Fruit fly (Drosophila melanogaster): ENCODE measurements around the gene Cpr65Ea.

The Cpr65Ea gene

dm6 chr3L:7086558-7087059 lies at the start of gene Cpr65Ea:
Gene Cpr65Ea, minus strand, starts transcription at chr3L:7086608.
- no peak for TF ChIP-seq psq (optimal IDR thresholded peaks at IDR 0.05)
- TF ChIP-seq Myc (optimal IDR thresholded peaks at IDR 0.05) = no peak
- TF ChIP-seq insv (optimal IDR thresholded peaks at IDR 0.05) = no peak
- TF ChIP-seq Sin3A (optimal IDR thresholded peaks at IDR 0.05) = no peak
- TF ChIP-seq ttk (optimal IDR thresholded peaks at IDR 0.05) = no peak
- no peak for TF ChIP-seq h (optimal IDR thresholded peaks at IDR 0.05)

- TF ChIP-seq insv (optimal IDR thresholded peaks at IDR 0.05) (no peak), Myc (optimal IDR thresholded peaks at IDR 0.05) (no peak), Sin3A (optimal IDR thresholded peaks at IDR 0.05) (no peak), h (optimal IDR thresholded peaks at IDR 0.05) (no peak), ttk (optimal IDR thresholded peaks at IDR 0.05) (no peak), psq (optimal IDR thresholded peaks at IDR 0.05) (no peak)
Measured at dm6 chr3L:7134818-7135217, 48.4 kb upstream of the Cpr65Ea start.

dm6 chr3L:7133699-7134655 lies 47.6 kb upstream of the Cpr65Ea start, which contains the start of gene melt:
Gene melt, plus strand, starts transcription at chr3L:7134516.
- TF ChIP-seq h (optimal IDR thresholded peaks at IDR 0.05) (no peak), ttk (optimal IDR thresholded peaks at IDR 0.05) (no peak), insv (optimal IDR thresholded peaks at IDR 0.05) (no peak), Sin3A (optimal IDR thresholded peaks at IDR 0.05) (no peak), Myc (optimal IDR thresholded peaks at IDR 0.05) (no peak), psq (optimal IDR thresholded peaks at IDR 0.05) (no peak)

dm6 chr3L:7132593-7132992 lies 46.2 kb upstream of the Cpr65Ea start:
- no peak for TF ChIP-seq Myc (optimal IDR thresholded peaks at IDR 0.05)
- TF ChIP-seq Sin3A (optimal IDR thresholded peaks at IDR 0.05) = no peak
- no peak for TF ChIP-seq h (optimal IDR thresholded peaks at IDR 0.05)
- no peak for TF ChIP-seq psq (optimal IDR thresholded peaks at IDR 0.05)
- no peak for TF ChIP-seq insv (optimal IDR thresholded peaks at IDR 0.05)
- no peak for TF ChIP-seq ttk (optimal IDR thresholded peaks at IDR 0.05)

dm6 chr3L:7131447-7131983 lies 45.1 kb upstream of the Cpr65Ea start, which contains the start of gene Acbp2:
Gene Acbp2, plus strand, starts transcription at chr3L:7131863.
- no peak for TF ChIP-seq Myc (optimal IDR thresholded peaks at IDR 0.05)

- TF ChIP-seq h (optimal IDR thresholded peaks at IDR 0.05) = no peak
- no peak for TF ChIP-seq insv (optimal IDR thresholded peaks at IDR 0.05)
- TF ChIP-seq Myc (optimal IDR thresholded peaks at IDR 0.05) = no peak
- no peak for TF ChIP-seq ttk (optimal IDR thresholded peaks at IDR 0.05)
- no peak for TF ChIP-seq Sin3A (optimal IDR thresholded peaks at IDR 0.05)
- no peak for TF ChIP-seq psq (optimal IDR thresholded peaks at IDR 0.05)
Measured at dm6 chr3L:7130574-7130973, 44.2 kb upstream of the Cpr65Ea start, which contains the start of gene Acbp3. Gene Acbp3, plus strand, starts transcription at chr3L:7130874.

- no peak for TF ChIP-seq Sin3A (optimal IDR thresholded peaks at IDR 0.05)
- TF ChIP-seq insv (optimal IDR thresholded peaks at IDR 0.05) = no peak
- TF ChIP-seq Myc (optimal IDR thresholded peaks at IDR 0.05) = no peak
- no peak for TF ChIP-seq h (optimal IDR thresholded peaks at IDR 0.05)
- TF ChIP-seq psq (optimal IDR thresholded peaks at IDR 0.05) = no peak
- no peak for TF ChIP-seq ttk (optimal IDR thresholded peaks at IDR 0.05)
Measured at dm6 chr3L:7128214-7129008, 42.0 kb upstream of the Cpr65Ea start, which contains the start of the genes Acbp4 and Acbp6. Gene Acbp4, minus strand, starts transcription at chr3L:7128264. Gene Acbp6, plus strand, starts transcription at chr3L:7128903.

- no peak for TF ChIP-seq psq (optimal IDR thresholded peaks at IDR 0.05)
- TF ChIP-seq h (optimal IDR thresholded peaks at IDR 0.05) = no peak
- TF ChIP-seq insv (optimal IDR thresholded peaks at IDR 0.05) = no peak
- no peak for TF ChIP-seq ttk (optimal IDR thresholded peaks at IDR 0.05)
- no peak for TF ChIP-seq Sin3A (optimal IDR thresholded peaks at IDR 0.05)
- no peak for TF ChIP-seq Myc (optimal IDR thresholded peaks at IDR 0.05)
Measured at dm6 chr3L:7125289-7125955, 39.0 kb upstream of the Cpr65Ea start, which contains the start of the genes msl-3 and BBS1. Gene msl-3, minus strand, starts transcription at chr3L:7125533. Gene BBS1, plus strand, starts transcription at chr3L:7125905.

- TF ChIP-seq Sin3A (optimal IDR thresholded peaks at IDR 0.05) = no peak
- no peak for TF ChIP-seq ttk (optimal IDR thresholded peaks at IDR 0.05)
- TF ChIP-seq Myc (optimal IDR thresholded peaks at IDR 0.05) = no peak
- TF ChIP-seq psq (optimal IDR thresholded peaks at IDR 0.05) = no peak
- TF ChIP-seq h (optimal IDR thresholded peaks at IDR 0.05) = no peak
- no peak for TF ChIP-seq insv (optimal IDR thresholded peaks at IDR 0.05)
Measured at dm6 chr3L:7122136-7122535, 35.7 kb upstream of the Cpr65Ea start.

- TF ChIP-seq Myc (optimal IDR thresholded peaks at IDR 0.05) = no peak
- no peak for TF ChIP-seq h (optimal IDR thresholded peaks at IDR 0.05)
- TF ChIP-seq ttk (optimal IDR thresholded peaks at IDR 0.05) = no peak
- TF ChIP-seq Sin3A (optimal IDR thresholded peaks at IDR 0.05) = no peak
- no peak for TF ChIP-seq psq (optimal IDR thresholded peaks at IDR 0.05)
- TF ChIP-seq insv (optimal IDR thresholded peaks at IDR 0.05) = no peak
Measured at dm6 chr3L:7115944-7116343, 29.5 kb upstream of the Cpr65Ea start.

- TF ChIP-seq h (optimal IDR thresholded peaks at IDR 0.05) = no peak
- TF ChIP-seq Myc (optimal IDR thresholded peaks at IDR 0.05) = no peak
- no peak for TF ChIP-seq ttk (optimal IDR thresholded peaks at IDR 0.05)
- TF ChIP-seq insv (optimal IDR thresholded peaks at IDR 0.05) = no peak
- no peak for TF ChIP-seq Sin3A (optimal IDR thresholded peaks at IDR 0.05)
- no peak for TF ChIP-seq psq (optimal IDR thresholded peaks at IDR 0.05)
Measured at dm6 chr3L:7113010-7113409, 26.6 kb upstream of the Cpr65Ea start.
